Fruit fly (Drosophila melanogaster) Kc167 (cell line): ENCODE measurements around the gene Pli.

Source experiments
- Myc ChIP-seq: fragments of >200 bp; optimal IDR thresholded peaks from 2 replicates; lab custom pipeline; 2017; ENCODE audit warnings: missing external identifiers
- Sin3A ChIP-seq: fragments of >200 bp; optimal IDR thresholded peaks from 2 replicates; lab custom pipeline; 2018; ENCODE audit warnings: missing external identifiers
- h ChIP-seq: fragments of >200 bp; optimal IDR thresholded peaks from 3 replicates; lab custom pipeline; 2018; ENCODE audit warnings: missing external identifiers
- insv ChIP-seq: fragments of >200 bp; optimal IDR thresholded peaks from 3 replicates; lab custom pipeline; 2018; ENCODE audit warnings: missing external identifiers
- psq ChIP-seq: fragments of >200 bp; optimal IDR thresholded peaks from 2 replicates; lab custom pipeline; 2017; ENCODE audit warnings: missing external identifiers
- ttk ChIP-seq: sonication (Bioruptor generic); optimal IDR thresholded peaks from 2 replicates; lab custom pipeline; 2017; ENCODE audit warnings: missing external identifiers

The Pli gene

DNA sequence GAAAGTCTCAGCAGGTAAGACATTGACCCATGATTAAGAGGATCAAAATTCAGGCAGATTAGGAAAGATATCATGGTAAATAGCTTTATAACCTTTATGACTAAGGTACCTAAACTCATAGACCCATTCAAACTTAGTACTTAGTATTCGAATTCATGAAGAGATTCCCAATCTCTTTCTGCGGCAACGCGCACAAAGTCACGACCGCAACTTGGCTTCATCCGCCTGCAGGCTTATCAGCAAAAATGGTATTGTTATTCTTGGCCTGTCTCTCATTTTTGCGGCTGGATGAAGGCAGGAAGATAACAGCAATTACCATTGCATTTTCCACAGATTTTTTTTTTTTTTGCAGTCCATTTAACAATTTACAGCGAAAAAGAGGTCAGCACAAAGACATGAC, 9.6 kb downstream of the Pli start:
- no peak for TF ChIP-seq h (lab: Kevin White, UChicago)
- no peak for TF ChIP-seq Sin3A (lab: Kevin White, UChicago)
- TF ChIP-seq insv = no peak
- TF ChIP-seq Myc (lab: Kevin White, UChicago) = no peak
- TF ChIP-seq psq (lab: Kevin White, UChicago) = no peak
- TF ChIP-seq ttk (lab: Kevin White, UChicago) = no peak

DNA sequence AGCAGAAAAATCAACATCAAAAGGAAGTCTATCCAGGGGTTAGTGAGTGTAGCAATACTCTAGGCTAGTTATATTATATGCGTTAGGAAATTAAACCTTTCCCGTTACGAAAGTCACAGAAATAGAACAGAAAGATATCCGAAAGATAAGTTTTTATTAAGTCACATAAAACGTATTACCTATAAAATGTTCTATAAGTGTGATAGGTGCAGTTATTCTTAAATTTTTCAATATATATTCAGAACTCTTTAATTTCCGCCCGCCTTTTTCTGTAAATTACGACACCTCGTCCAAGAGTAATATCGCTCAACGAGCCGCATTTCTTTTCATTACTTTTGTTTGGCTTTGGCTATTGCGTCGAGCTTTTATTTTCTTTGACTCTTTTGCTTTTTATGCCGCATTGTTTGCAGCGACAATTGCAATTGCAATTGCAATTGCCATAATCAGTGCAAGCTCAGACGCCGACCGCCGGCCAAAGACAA, 11.5 kb downstream of the Pli start:
- TF ChIP-seq ttk (lab: Kevin White, UChicago) (no peak), Myc (lab: Kevin White, UChicago) (no peak), h (lab: Kevin White, UChicago) (no peak), Sin3A (lab: Kevin White, UChicago) (no peak), psq (lab: Kevin White, UChicago) (no peak), insv (no peak)

DNA sequence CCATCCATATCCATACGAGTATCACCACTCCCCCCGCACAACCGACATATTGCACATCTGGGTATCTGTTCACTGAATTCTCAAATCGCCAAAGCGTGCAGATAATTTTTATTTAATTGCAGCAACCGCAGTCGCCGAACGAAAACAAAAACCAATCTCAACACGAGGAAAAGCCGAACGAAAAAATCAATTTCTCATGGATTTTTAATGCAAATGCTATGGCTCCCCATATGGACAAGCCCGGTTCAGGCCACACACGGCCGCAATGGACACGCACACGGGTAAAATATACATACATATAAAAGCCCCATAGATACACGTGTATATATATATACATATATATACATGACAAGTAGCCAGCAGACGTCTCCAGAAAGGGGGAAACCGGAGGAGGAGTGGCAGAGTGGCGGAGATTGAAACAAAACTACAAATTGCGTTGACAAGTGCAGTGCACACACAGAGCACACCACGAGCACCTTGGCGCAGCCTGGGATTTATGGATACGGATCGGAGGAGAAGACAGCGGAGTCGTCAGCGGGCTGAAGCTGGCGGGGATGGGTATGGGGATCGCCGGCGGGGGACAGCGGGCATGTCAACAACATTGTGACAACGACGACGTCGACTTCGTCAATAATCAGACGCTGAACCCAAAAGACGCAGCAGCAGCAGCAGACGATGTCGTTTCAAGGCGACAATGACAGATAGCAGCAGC, 12.1 kb downstream of the Pli start:
- TF ChIP-seq h (lab: Kevin White, UChicago) (no peak), ttk (lab: Kevin White, UChicago) (no peak), Sin3A (lab: Kevin White, UChicago) (no peak), insv (no peak), Myc (lab: Kevin White, UChicago) (no peak), psq (lab: Kevin White, UChicago) (no peak)

DNA sequence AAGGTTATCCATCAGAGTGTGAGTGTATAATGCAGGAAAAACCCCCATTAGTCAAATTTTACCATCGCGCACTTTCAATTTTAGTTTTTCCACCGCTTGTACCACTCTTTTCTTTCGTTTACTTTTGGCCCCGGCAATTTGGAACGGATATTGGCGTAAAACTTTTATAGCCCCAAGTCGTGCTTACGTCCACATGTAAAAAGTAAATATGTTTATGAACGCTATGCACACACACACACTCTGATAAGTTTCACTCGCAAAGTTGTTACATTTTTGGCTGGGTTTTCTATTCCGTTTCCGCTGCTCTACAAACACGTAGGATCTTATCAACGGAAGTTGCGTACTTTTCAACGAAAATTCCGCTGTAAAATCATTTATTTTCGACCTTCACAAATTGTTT, 13.2 kb downstream of the Pli start:
- TF ChIP-seq ttk (lab: Kevin White, UChicago) (no peak), Myc (lab: Kevin White, UChicago) (no peak), psq (lab: Kevin White, UChicago) (no peak), Sin3A (lab: Kevin White, UChicago) (no peak), insv (no peak), h (lab: Kevin White, UChicago) (no peak)

DNA sequence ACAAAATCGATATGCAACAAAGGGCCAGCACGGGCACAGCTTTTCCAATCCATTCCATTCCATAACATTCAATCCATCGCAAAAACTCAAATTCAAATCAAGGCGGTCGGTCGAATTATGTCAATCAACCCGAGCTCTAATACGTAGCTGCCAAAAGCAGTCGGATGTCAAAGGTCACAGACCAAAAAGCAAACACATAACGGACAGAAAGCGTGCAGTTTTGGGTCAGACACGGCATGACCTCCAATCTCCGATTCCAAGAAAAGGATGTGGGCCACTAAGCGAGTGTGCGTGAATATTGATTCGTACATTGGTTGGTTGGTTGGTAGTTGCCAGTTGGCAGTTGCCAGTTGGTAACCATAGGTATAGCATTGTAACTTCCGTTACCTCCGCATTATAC, 15.1 kb downstream of the Pli start:
- TF ChIP-seq insv (no peak), ttk (lab: Kevin White, UChicago) (no peak), psq (lab: Kevin White, UChicago) (no peak), Myc (lab: Kevin White, UChicago) (no peak), h (lab: Kevin White, UChicago) (no peak), Sin3A (lab: Kevin White, UChicago) (no peak)

DNA sequence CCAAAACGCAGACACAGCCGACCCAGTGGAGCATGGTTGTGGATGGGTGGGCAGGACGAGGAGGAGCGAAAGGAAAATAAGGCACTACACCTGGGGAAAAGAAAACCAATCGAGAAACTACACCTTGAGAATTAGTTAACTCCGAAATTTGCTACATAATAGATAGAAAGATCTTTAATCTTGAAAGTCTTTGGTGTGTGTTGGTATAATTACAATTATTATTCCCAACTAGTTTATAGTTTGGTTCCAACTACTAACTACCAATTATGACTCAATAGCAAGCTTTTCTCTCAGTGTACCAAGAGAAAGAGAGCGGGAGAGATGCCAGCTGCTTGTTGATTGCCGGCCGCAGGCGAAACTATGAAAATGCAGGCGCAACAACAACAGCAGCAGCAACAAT, 15.7 kb downstream of the Pli start:
- TF ChIP-seq psq (lab: Kevin White, UChicago) = no peak
- no peak for TF ChIP-seq ttk (lab: Kevin White, UChicago)
- TF ChIP-seq insv = no peak
- TF ChIP-seq Myc (lab: Kevin White, UChicago) = no peak
- TF ChIP-seq h (lab: Kevin White, UChicago) = no peak
- no peak for TF ChIP-seq Sin3A (lab: Kevin White, UChicago)

DNA sequence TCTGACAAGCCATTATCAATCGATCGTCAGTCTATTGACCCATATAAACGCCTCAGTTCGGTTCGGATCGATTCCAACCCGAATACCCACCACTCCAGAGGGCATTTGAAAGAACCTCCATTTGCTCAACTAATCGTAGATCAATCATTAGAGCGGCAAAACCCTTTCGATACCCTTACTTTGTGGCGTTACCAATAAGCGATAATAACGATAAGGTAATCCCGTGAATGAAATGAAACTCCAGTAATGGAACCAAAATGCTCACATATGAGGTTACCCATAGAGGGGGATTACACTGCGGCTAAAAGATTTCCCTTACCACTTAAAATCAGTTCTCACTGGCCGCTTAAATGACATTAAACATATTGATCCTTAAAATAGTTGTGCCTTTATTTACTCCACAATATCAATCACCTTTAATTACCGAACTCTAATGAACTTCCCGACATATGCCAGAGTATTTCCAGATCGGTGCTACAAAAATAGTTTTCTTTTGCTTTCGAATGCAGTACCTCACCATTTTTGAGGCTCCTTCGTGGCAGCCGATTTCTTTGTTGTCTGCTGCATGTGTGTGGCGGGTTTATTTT, 17.2 kb downstream of the Pli start:
- TF ChIP-seq Myc (lab: Kevin White, UChicago) (no peak), insv (no peak), psq (lab: Kevin White, UChicago) (no peak), Sin3A (lab: Kevin White, UChicago) (no peak), h (lab: Kevin White, UChicago) (no peak), ttk (lab: Kevin White, UChicago) (no peak)

DNA sequence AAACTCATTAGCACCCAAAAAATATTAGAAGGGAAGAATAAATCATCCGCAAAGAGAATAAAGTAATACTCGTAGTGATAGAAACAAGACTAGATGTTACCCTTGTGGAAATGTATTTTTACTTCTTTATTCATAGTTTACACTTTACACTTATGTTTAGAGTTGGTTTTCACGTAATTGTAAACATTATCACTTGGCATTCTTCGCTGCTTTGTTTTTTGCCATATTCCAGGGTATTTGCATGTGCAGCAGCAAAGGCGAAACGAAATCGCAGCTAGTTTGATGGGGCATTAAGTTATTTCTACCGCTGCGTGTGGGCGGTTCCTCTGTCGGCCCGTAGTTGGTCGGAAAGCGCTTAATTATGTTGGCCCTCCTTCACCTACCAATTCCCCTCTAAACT, 18.1 kb downstream of the Pli start:
- TF ChIP-seq ttk (lab: Kevin White, UChicago) = no peak
- TF ChIP-seq h (lab: Kevin White, UChicago) = no peak
- TF ChIP-seq Sin3A (lab: Kevin White, UChicago) = no peak
- no peak for TF ChIP-seq psq (lab: Kevin White, UChicago)
- no peak for TF ChIP-seq Myc (lab: Kevin White, UChicago)
- no peak for TF ChIP-seq insv

DNA sequence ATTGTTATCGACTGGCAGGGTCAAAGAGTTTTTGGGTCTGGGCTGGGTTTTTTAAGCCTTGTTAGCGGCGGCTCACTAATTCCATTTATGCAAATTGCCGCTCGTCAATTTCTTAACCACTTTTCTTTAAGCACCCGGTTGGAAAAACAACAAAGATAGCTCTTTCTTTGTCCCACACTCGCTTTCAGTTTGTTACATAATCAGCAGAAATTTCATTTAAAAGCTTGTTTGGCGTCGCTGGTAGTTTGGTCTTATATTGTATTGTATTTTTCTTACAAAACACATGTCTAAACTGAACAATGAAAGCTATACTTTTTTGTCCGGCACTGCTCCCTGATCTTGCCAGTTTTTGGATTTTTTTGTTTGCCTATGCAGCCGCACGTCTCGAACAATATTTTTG, 19.9 kb downstream of the Pli start:
- no peak for TF ChIP-seq ttk (lab: Kevin White, UChicago)
- no peak for TF ChIP-seq Sin3A (lab: Kevin White, UChicago)
- no peak for TF ChIP-seq psq (lab: Kevin White, UChicago)
- TF ChIP-seq insv = no peak
- TF ChIP-seq Myc (lab: Kevin White, UChicago) = no peak
- no peak for TF ChIP-seq h (lab: Kevin White, UChicago)

DNA sequence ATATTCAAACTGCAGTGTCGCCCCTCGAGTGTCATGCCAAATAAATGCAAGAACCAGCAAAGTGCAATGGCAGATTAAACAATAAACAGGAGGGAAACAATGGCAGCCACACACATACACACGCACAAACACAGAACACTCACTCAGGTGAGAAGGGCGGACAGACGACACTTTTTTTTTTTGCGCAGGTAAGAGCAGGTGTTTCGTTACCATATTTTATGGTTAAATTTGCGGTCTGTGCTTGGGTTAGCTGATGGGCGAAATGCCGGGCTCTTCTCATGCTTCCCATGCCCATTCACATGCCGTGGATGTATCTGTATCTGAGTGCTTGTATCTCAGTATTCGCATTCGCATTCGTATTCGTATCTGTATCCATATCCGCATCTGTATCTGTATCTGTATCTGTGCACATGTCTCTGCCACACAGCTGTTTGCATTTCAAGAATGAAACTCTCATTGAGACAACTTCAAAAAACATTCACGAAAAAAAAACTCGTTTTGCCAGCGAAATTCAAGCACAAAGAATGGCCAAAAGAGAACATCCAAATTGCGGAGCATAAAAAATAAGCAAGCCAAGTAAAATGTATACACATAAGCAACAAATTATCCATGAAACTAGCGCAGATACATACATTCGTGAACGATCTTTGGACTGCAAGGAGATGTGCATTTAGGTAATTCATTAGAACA, 20.5 kb downstream of the Pli start:
- TF ChIP-seq Myc (lab: Kevin White, UChicago) (no peak), psq (lab: Kevin White, UChicago) (no peak)

DNA sequence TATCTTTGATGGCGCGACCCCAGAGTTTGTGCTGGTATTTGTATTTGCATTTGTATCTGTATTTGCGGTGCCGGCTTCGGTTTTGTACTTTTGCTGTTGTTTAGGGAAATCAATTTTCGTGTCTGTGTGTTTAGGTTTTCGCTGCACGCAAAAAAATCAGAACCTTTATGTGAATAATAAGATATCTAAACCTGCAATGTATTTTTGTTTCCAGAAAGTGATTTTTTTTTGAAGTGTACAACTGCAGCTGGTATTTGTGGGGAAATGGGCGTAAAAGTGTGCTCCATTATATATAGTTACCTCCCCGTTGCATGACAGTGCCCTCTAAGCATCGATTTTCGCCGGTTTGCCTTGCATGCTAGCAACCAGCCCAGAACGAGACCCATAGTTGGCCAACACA, 22.0 kb downstream of the Pli start:
- TF ChIP-seq ttk (lab: Kevin White, UChicago) (no peak), h (lab: Kevin White, UChicago) (no peak)

DNA sequence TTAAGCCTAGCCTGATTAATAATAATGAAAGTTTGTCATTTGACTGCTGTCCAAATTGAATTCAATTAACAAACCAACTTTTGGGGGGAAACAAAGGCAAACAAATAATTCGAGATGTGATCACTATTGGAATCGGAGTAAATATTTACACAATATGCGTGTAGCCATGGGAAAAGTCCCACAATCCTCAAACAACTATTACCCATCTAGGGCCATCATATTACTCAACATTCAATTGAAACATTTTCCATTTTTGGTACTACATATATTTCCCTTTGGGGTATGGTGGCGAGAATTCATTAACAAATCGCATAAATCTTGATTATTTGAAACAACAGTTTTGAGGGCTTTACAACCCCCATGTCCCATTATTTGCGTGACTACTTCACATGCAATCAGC, 22.7 kb downstream of the Pli start:
- TF ChIP-seq ttk (lab: Kevin White, UChicago) = no peak
